Fruit fly (Drosophila melanogaster) whole organism, embryonic: ENCODE measurements around the gene Gdi.
A peak's percentile ranks its signal among the peaks of the same experiment; 100 is the strongest.

Experiments used
- B-H2 ChIP-seq: fragments of 200-800 bp; sonication (Bioruptor generic); optimal IDR thresholded peaks from 2 replicates; lab custom pipeline; 2018; ENCODE audit warnings: missing biosample characterization, mild to moderate bottlenecking, missing genetic modification characterization
- Bdp1 ChIP-seq: fragments of 200-800 bp; sonication (Bioruptor generic); optimal IDR thresholded peaks from 3 replicates; lab custom pipeline; 2016; ENCODE audit warnings: missing biosample characterization, missing genetic modification characterization
- CG10431 ChIP-seq: fragments of 200-800 bp; sonication (Bioruptor generic); optimal IDR thresholded peaks from 3 replicates; lab custom pipeline; 2018; ENCODE audit warnings: missing biosample characterization, mild to moderate bottlenecking, missing genetic modification characterization
- CG11456 ChIP-seq: fragments of 200-800 bp; sonication (Bioruptor generic); IDR thresholded peaks from 3 replicates; pipeline ENCODE4 v1.3.6; 2022; ENCODE audit warnings: missing biosample characterization, missing genetic modification characterization
- CG13296 ChIP-seq: fragments of 200-800 bp; sonication (Bioruptor generic); optimal IDR thresholded peaks from 3 replicates; lab custom pipeline; 2018; ENCODE audit warnings: missing biosample characterization, mild to moderate bottlenecking, missing genetic modification characterization
- CG13894 ChIP-seq: fragments of 200-800 bp; sonication (Bioruptor generic); optimal IDR thresholded peaks from 3 replicates; lab custom pipeline; 2018; ENCODE audit warnings: missing biosample characterization, mild to moderate bottlenecking, missing genetic modification characterization, moderate library complexity
- CG16813 ChIP-seq: fragments of 200-800 bp; sonication (Bioruptor generic); IDR thresholded peaks from 3 replicates; pipeline ENCODE4 v1.3.6; 2022; ENCODE audit warnings: missing biosample characterization, missing genetic modification characterization; ENCODE audit not compliant: partially characterized antibody
- CG17612 ChIP-seq: fragments of 200-800 bp; sonication (Bioruptor generic); IDR thresholded peaks from 2 replicates; pipeline ENCODE4 v1.3.6; 2022; ENCODE audit warnings: missing biosample characterization, missing genetic modification characterization
- CG18764 ChIP-seq: fragments of 200-800 bp; sonication (Bioruptor generic); optimal IDR thresholded peaks from 3 replicates; lab custom pipeline; 2016; ENCODE audit warnings: missing biosample characterization, missing genetic modification characterization
- CG7357 ChIP-seq: fragments of 200-800 bp; sonication (Bioruptor generic); IDR thresholded peaks from 3 replicates; pipeline ENCODE4 v1.3.6; 2022; ENCODE audit warnings: missing biosample characterization, missing genetic modification characterization
- CG8478 ChIP-seq: fragments of >200 bp; optimal IDR thresholded peaks from 2 replicates; lab custom pipeline; 2018
- CG9609 ChIP-seq: fragments of 200-800 bp; sonication (Bioruptor generic); optimal IDR thresholded peaks from 3 replicates; lab custom pipeline; 2016; ENCODE audit warnings: missing biosample characterization, missing genetic modification characterization
- D ChIP-seq, 2 experiments: fragments of 200-800 bp in 1 of 2; fragments of >200 bp in 1 of 2; sonication (Bioruptor generic) in 1 of 2; optimal IDR thresholded peaks; 2 replicates in 1 of 2; 3 replicates in 1 of 2; lab custom pipeline; 2017; ENCODE audit warnings: mild to moderate bottlenecking in 1 of 2, missing biosample characterization in 1 of 2, missing genetic modification characterization in 1 of 2, missing genetic modification reagents in 1 of 2
- D19B ChIP-seq: fragments of 200-800 bp; sonication (Bioruptor generic); optimal IDR thresholded peaks from 2 replicates; lab custom pipeline; 2017; ENCODE audit warnings: missing biosample characterization, mild to moderate bottlenecking, missing genetic modification characterization
- Eip74EF ChIP-seq, 2 experiments: fragments of 200-800 bp in 1 of 2; fragments of >200 bp in 1 of 2; sonication (Bioruptor generic) in 1 of 2; optimal IDR thresholded peaks; 2 replicates each; lab custom pipeline; 2017 to 2019; ENCODE audit warnings: missing biosample characterization in 2 of 2, missing genetic modification characterization in 2 of 2, mild to moderate bottlenecking in 1 of 2, moderate library complexity in 1 of 2
- GATAe ChIP-seq: fragments of 200-800 bp; sonication (Bioruptor generic); conservative IDR thresholded peaks from 2 replicates; pipeline ENCODE4 v1.3.6; 2022; ENCODE audit warnings: missing biosample characterization, missing genetic modification characterization
- HLH3B ChIP-seq: fragments of 200-800 bp; sonication (Bioruptor generic); IDR thresholded peaks from 2 replicates; pipeline ENCODE4 v1.3.6; 2022; ENCODE audit warnings: missing biosample characterization, missing genetic modification characterization
- Hr78 ChIP-seq, 2 experiments: fragments of 200-800 bp in 1 of 2; fragments of >200 bp in 1 of 2; sonication (Bioruptor generic) in 1 of 2; optimal IDR thresholded peaks; 2 replicates each; lab custom pipeline; 2017 to 2019; ENCODE audit warnings: missing biosample characterization in 2 of 2, missing genetic modification characterization in 2 of 2, mild to moderate bottlenecking in 1 of 2, moderate library complexity in 1 of 2
- Mad ChIP-seq: fragments of 200-800 bp; sonication (Bioruptor generic); optimal IDR thresholded peaks from 2 replicates; lab custom pipeline; 2016; ENCODE audit warnings: missing biosample characterization, missing genetic modification characterization
- Oaz ChIP-seq: fragments of 200-800 bp; sonication (Bioruptor generic); IDR thresholded peaks from 2 replicates; pipeline ENCODE4 v1.3.6; 2022; ENCODE audit warnings: missing biosample characterization, missing genetic modification characterization
- Stat92E ChIP-seq, 3 experiments: fragments of >200 bp in 2 of 3; fragments of 200-800 bp in 1 of 3; sonication (Bioruptor generic) in 1 of 3; optimal IDR thresholded peaks; 2 replicates each; lab custom pipeline; 2017 to 2019; ENCODE audit warnings: missing biosample characterization in 3 of 3, missing genetic modification characterization in 3 of 3, mild to moderate bottlenecking in 1 of 3, moderate library complexity in 1 of 3
- Vsx1 ChIP-seq: fragments of 200-800 bp; sonication (Bioruptor generic); optimal IDR thresholded peaks from 2 replicates; lab custom pipeline; 2017; ENCODE audit warnings: missing biosample characterization, mild to moderate bottlenecking, missing genetic modification characterization, missing genetic modification reagents
- bigmax ChIP-seq: fragments of 200-800 bp; sonication (Bioruptor generic); optimal IDR thresholded peaks from 2 replicates; lab custom pipeline; 2018; ENCODE audit warnings: missing biosample characterization, mild to moderate bottlenecking, missing genetic modification characterization
- chinmo ChIP-seq: fragments of 200-800 bp; sonication (Bioruptor generic); IDR thresholded peaks from 4 replicates; pipeline ENCODE4 v1.3.6; 2022; ENCODE audit warnings: missing biosample characterization, missing genetic modification characterization; ENCODE audit not compliant: partially characterized antibody
- dm ChIP-seq: fragments of 200-800 bp; sonication (Bioruptor generic); optimal IDR thresholded peaks from 3 replicates; lab custom pipeline; 2016; ENCODE audit warnings: missing biosample characterization, missing genetic modification characterization
- ftz-f1 ChIP-seq: fragments of 200-800 bp; sonication (Bioruptor generic); optimal IDR thresholded peaks from 2 replicates; lab custom pipeline; 2016; ENCODE audit warnings: missing biosample characterization, missing genetic modification characterization
- gcm2 ChIP-seq: fragments of 200-800 bp; sonication (Bioruptor generic); optimal IDR thresholded peaks from 2 replicates; lab custom pipeline; 2016; ENCODE audit warnings: missing biosample characterization, missing genetic modification characterization
- grn ChIP-seq: fragments of 200-800 bp; sonication (Bioruptor generic); optimal IDR thresholded peaks from 3 replicates; lab custom pipeline; 2017; ENCODE audit warnings: missing biosample characterization, missing genetic modification characterization
- lilli ChIP-seq: fragments of 200-800 bp; sonication (Bioruptor generic); optimal IDR thresholded peaks from 3 replicates; lab custom pipeline; 2016; ENCODE audit warnings: missing biosample characterization, missing genetic modification characterization
- lov ChIP-seq, 2 experiments: fragments of 200-800 bp in 1 of 2; fragments of >200 bp in 1 of 2; sonication (Bioruptor generic) in 1 of 2; IDR thresholded peaks in 1 of 2; optimal IDR thresholded peaks in 1 of 2; 2 replicates in 1 of 2; 3 replicates in 1 of 2; pipeline versions ENCODE4 v1.3.6 to Lab custom; 2017 to 2022; ENCODE audit warnings: missing biosample characterization in 1 of 2, missing genetic modification characterization in 1 of 2
- nerfin-1 ChIP-seq: fragments of 200-800 bp; sonication (Bioruptor generic); optimal IDR thresholded peaks from 3 replicates; lab custom pipeline; 2019; ENCODE audit warnings: missing biosample characterization, mild to moderate bottlenecking, missing genetic modification characterization, moderate library complexity
- nerfin-2 ChIP-seq: fragments of 200-800 bp; sonication (Bioruptor generic); IDR thresholded peaks from 2 replicates; pipeline ENCODE4 v1.3.6; 2022; ENCODE audit warnings: missing biosample characterization, missing genetic modification characterization; ENCODE audit not compliant: partially characterized antibody
- nmo ChIP-seq: fragments of 200-800 bp; sonication (Bioruptor generic); optimal IDR thresholded peaks from 2 replicates; lab custom pipeline; 2018; ENCODE audit warnings: missing biosample characterization, mild to moderate bottlenecking, missing genetic modification characterization, moderate library complexity
- pros ChIP-seq: fragments of 200-800 bp; sonication (Bioruptor generic); optimal IDR thresholded peaks from 3 replicates; lab custom pipeline; 2019; ENCODE audit warnings: missing biosample characterization, mild to moderate bottlenecking, missing genetic modification characterization, moderate library complexity
- rib ChIP-seq: fragments of 200-800 bp; sonication (Bioruptor generic); IDR thresholded peaks from 2 replicates; pipeline ENCODE4 v1.3.6; 2022; ENCODE audit warnings: missing biosample characterization, missing genetic modification characterization
- sens ChIP-seq: fragments of 200-800 bp; sonication (Bioruptor generic); peaks from one replicate; lab custom pipeline; 2016; ENCODE audit warnings: missing biosample characterization, missing genetic modification characterization

The Gdi gene

dm6 chr2L:9459372-9460091 lies 35.1 kb downstream of the Gdi start (continued):
- TF ChIP-seq Bdp1 (GFP tag; lab: Kevin White, UChicago) (no peak), rib (GFP tag; lab: Robert Waterston, UW) (no peak), CG13296 (GFP tag; lab: Kevin White, UChicago) (no peak), HLH3B (GFP tag; lab: Robert Waterston, UW) (no peak), bigmax (no peak), CG18764 (no peak), CG11456 (GFP tag; lab: Robert Waterston, UW) (no peak), CG16813 (no peak), Mad (GFP tag; lab: Kevin White, UChicago) (no peak), ftz-f1 (GFP tag; lab: Kevin White, UChicago) (peak; percentile 75)

- TF ChIP-seq chinmo (GFP tag; lab: Robert Waterston, UW) (0 out of 4 replicates have a peak, but pooled peaks have one; percentile 58), grn (peak; percentile 33), CG13894 (peak; percentile 32), Vsx1 (GFP tag; lab: Kevin White, UChicago) (no peak)
- TF ChIP-seq, all 482 proteins: peak for 3
Observed at dm6 chr2L:9457865-9458264, 36.8 kb downstream of the Gdi start.

- TF ChIP-seq sens (GFP tag; lab: Kevin White, UChicago) (peak; percentile 1), Stat92E (GFP tag; optimal IDR thresholded peaks at IDR 0.05; lab: Kevin White, UChicago) (no peak), dm (GFP tag; lab: Kevin White, UChicago) (no peak), Hr78 (GFP tag; optimal IDR thresholded peaks at IDR 0.05; lab: Kevin White, UChicago) (peak in 1 of 2 experiments; percentile 56)
Observed at dm6 chr2L:9457456-9457855, 37.2 kb downstream of the Gdi start.

- TF ChIP-seq D (optimal IDR thresholded peaks at IDR 0.05; lab: Kevin White, UChicago) (peak; percentile 5), D (GFP tag; optimal IDR thresholded peaks at IDR 0.05; lab: Kevin White, UChicago) (no peak), B-H2 (GFP tag; lab: Kevin White, UChicago) (no peak), GATAe (GFP tag; lab: Robert Waterston, UW) (no peak), CG17612 (0 out of 2 replicates have a peak, but pooled peaks have one; percentile 26), lov (optimal IDR thresholded peaks at IDR 0.05; lab: Kevin White, UChicago) (no peak), lov (GFP tag; IDR thresholded peaks at IDR 0.05; lab: Robert Waterston, UW) (no peak), Oaz (GFP tag; lab: Robert Waterston, UW) (no peak), CG9609 (GFP tag; lab: Kevin White, UChicago) (no peak), rib (GFP tag; lab: Robert Waterston, UW) (no peak), lilli (GFP tag; lab: Kevin White, UChicago) (no peak), CG8478 (lab: Kevin White, UChicago) (no peak), Eip74EF (GFP tag; optimal IDR thresholded peaks at IDR 0.05; lab: Kevin White, UChicago) (no peak), CG7357 (GFP tag; lab: Robert Waterston, UW) (0 out of 3 replicates have a peak, but pooled peaks have one; percentile 21), nerfin-2 (no peak), D19B (GFP tag; lab: Kevin White, UChicago) (no peak), sens (GFP tag; lab: Kevin White, UChicago) (peak; percentile 19), pros (GFP tag; lab: Kevin White, UChicago) (peak; percentile 67), Stat92E (GFP tag; optimal IDR thresholded peaks at IDR 0.05; lab: Kevin White, UChicago) (no peak), nmo (peak; percentile 23), CG10431 (GFP tag; lab: Kevin White, UChicago) (peak; percentile 76), gcm2 (no peak), nerfin-1 (tag; lab: Kevin White, UChicago) (peak; percentile 97), Vsx1 (GFP tag; lab: Kevin White, UChicago) (no peak)
Observed at dm6 chr2L:9455157-9455556, 39.5 kb downstream of the Gdi start.
